Worm (Caenorhabditis elegans): Measurements from ENCODE around the gene wee-1.1.

Gene wee-1.1

DNA sequence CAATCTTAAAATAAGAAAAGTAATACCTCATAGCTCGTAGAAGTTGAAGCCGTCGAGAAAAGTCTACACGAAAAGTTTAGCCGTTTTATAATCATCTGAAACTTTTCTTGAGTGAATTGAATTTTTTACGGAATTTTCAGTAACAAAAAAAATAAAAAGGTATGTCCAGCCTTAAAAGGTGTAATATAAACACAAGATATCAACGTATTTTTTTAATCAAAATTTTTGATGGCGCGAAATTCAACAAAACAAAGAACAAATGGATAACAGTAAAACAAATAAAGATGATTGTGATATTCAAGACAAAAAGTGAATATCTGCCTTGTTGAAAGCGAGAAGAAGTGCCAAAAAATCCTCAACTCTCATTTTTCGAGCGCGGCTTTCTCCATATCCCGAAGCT, 6.3 kb upstream of the wee-1.1 start, which contains the start of gene eral-1:
Gene eral-1 (minus strand): TSS at position 101 of the 400 bp plus-strand sequence.
- TF ChIP-seq elt-1 (tag; optimal IDR thresholded peaks at IDR 0.05) (no peak), ztf-11 (tag; optimal IDR thresholded peaks at IDR 0.05) (no peak), lin-39 (tag; optimal IDR thresholded peaks at IDR 0.05) (no peak), nhr-21 (tag; optimal IDR thresholded peaks at IDR 0.05) (no peak), sma-9 (GFP tag; optimal IDR thresholded peaks at IDR 0.05) (no peak), sma-9 (tag; optimal IDR thresholded peaks at IDR 0.05) (no peak), mbf-1 (tag; optimal IDR thresholded peaks at IDR 0.05) (no peak), sem-4 (tag; optimal IDR thresholded peaks at IDR 0.05) (no peak), nhr-6 (tag; optimal IDR thresholded peaks at IDR 0.05) (no peak), ama-1 (optimal IDR thresholded peaks at IDR 0.05) (no peak), peb-1 (tag; optimal IDR thresholded peaks at IDR 0.05) (no peak), nhr-237 (tag; optimal IDR thresholded peaks at IDR 0.05) (no peak), nhr-12 (tag; optimal IDR thresholded peaks at IDR 0.05) (no peak)

ce11 chrII:9586734-9587209, 3.4 kb upstream of the wee-1.1 start, which contains the start of gene ugt-58:
ugt-58 (minus strand) TSS chrII:9586784.
- no peak for TF ChIP-seq ZK546.5 (tag; optimal IDR thresholded peaks at IDR 0.05)
- peak; percentile 50 for TF ChIP-seq sma-3 (GFP tag; optimal IDR thresholded peaks at IDR 0.05)
- TF ChIP-seq blmp-1 (tag; optimal IDR thresholded peaks at IDR 0.05; ENCODE audit: insufficient read depth): peak; percentile 25
- TF ChIP-seq nhr-6 (tag; optimal IDR thresholded peaks at IDR 0.05): no peak
- no peak for TF ChIP-seq crh-2 (tag; optimal IDR thresholded peaks at IDR 0.05)
- no peak for TF ChIP-seq Y55F3AM.14 (GFP tag; optimal IDR thresholded peaks at IDR 0.05)
- TF ChIP-seq sem-4 (tag; optimal IDR thresholded peaks at IDR 0.05): no peak
- peak; percentile 65 for TF ChIP-seq sma-9 (GFP tag; optimal IDR thresholded peaks at IDR 0.05)
- TF ChIP-seq sma-9 (tag; optimal IDR thresholded peaks at IDR 0.05): no peak
- peak; percentile 37 for TF ChIP-seq fos-1 (tag; optimal IDR thresholded peaks at IDR 0.05)
- TF ChIP-seq nhr-77 (tag; optimal IDR thresholded peaks at IDR 0.05): no peak
- TF ChIP-seq gmeb-1 (tag; optimal IDR thresholded peaks at IDR 0.05): peak; percentile 36
- no peak for TF ChIP-seq ceh-82 (tag; optimal IDR thresholded peaks at IDR 0.05)
- no peak for TF ChIP-seq lsy-2 (tag; optimal IDR thresholded peaks at IDR 0.05)
- TF ChIP-seq nhr-21 (tag; optimal IDR thresholded peaks at IDR 0.05): peak; percentile 9
- no peak for TF ChIP-seq unc-55 (GFP tag; optimal IDR thresholded peaks at IDR 0.05)
- peak; percentile 64 for TF ChIP-seq nhr-25 (tag; optimal IDR thresholded peaks at IDR 0.05)
- no peak for TF ChIP-seq mbf-1 (tag; optimal IDR thresholded peaks at IDR 0.05)

DNA sequence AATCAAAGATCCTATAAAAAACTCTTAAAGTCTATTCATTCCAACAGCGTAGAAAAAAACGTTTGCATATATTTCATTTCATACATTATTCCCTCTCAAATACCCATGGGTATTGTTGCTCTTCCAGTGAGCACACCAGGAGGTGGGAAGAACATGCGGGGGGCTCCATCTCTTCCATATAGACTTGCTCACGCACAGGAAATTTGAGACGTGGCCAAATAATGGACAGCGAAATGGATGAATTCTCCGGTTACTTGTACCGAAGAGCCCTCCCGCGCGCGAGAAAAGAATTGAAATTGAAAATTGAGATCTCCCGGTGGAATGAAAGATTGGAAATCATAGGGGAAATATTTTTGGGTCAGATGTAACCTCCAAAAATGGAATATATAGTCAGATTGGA, 5.7 kb downstream of the wee-1.1 start:
- TF ChIP-seq F13H6.1 (tag; optimal IDR thresholded peaks at IDR 0.05): peak; percentile 6
- no peak for TF ChIP-seq Y55F3AM.14 (GFP tag; optimal IDR thresholded peaks at IDR 0.05)

- TF ChIP-seq mab-5 (tag; optimal IDR thresholded peaks at IDR 0.05) (peak; percentile 74), dmd-4 (tag; optimal IDR thresholded peaks at IDR 0.05) (no peak), crh-2 (tag; optimal IDR thresholded peaks at IDR 0.05) (peak; percentile 14), lin-11 (tag; optimal IDR thresholded peaks at IDR 0.05) (no peak), sma-9 (GFP tag; optimal IDR thresholded peaks at IDR 0.05) (no peak), sma-9 (tag; optimal IDR thresholded peaks at IDR 0.05) (no peak), unc-55 (GFP tag; optimal IDR thresholded peaks at IDR 0.05) (no peak)
Measured at ce11 chrII:9576707-9577106, 6.7 kb downstream of the wee-1.1 start.

DNA sequence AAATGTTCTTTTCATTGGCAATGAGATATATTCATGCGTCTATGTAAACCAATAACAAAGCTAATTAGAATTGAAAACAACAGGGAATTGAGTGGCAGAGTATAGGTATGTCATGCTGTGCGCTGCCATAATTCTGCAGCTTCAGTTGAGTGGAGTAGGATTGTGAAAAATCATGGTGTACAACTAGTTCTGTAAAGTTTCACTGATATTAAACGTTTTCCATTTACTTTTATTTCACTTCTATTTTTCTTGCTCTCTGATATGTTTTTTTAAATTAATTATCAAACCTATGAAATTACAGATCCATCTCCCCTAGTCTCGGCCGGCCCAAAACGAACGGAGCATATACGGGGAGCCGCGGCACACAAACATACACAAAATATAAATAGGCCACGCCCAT, 7.7 kb downstream of the wee-1.1 start, which contains the start of gene exc-7:
Gene exc-7 (plus strand): TSS at position 301 of the 400 bp plus-strand sequence.
- TF ChIP-seq mdl-1 (tag; optimal IDR thresholded peaks at IDR 0.05): no peak
- no peak for TF ChIP-seq lin-13 (GFP tag; optimal IDR thresholded peaks at IDR 0.05)
- no peak for TF ChIP-seq skn-1 (tag; optimal IDR thresholded peaks at IDR 0.05)
- TF ChIP-seq sem-4 (tag; optimal IDR thresholded peaks at IDR 0.05): no peak
- no peak for TF ChIP-seq ztf-4 (tag; optimal IDR thresholded peaks at IDR 0.05)
- no peak for TF ChIP-seq ztf-11 (tag; optimal IDR thresholded peaks at IDR 0.05)
- TF ChIP-seq mab-5 (tag; optimal IDR thresholded peaks at IDR 0.05): no peak
- TF ChIP-seq nhr-21 (tag; optimal IDR thresholded peaks at IDR 0.05): no peak
- TF ChIP-seq nhr-10 (tag; optimal IDR thresholded peaks at IDR 0.05): no peak
- no peak for TF ChIP-seq aly-2 (tag; optimal IDR thresholded peaks at IDR 0.05)
- TF ChIP-seq mbf-1 (tag; optimal IDR thresholded peaks at IDR 0.05): no peak
- TF ChIP-seq sma-3 (GFP tag; optimal IDR thresholded peaks at IDR 0.05): no peak
- no peak for TF ChIP-seq nhr-23 (tag; optimal IDR thresholded peaks at IDR 0.05)
- no peak for TF ChIP-seq ztf-1 (GFP tag; conservative IDR thresholded peaks at IDR 0.05)
- TF ChIP-seq unc-55 (GFP tag; optimal IDR thresholded peaks at IDR 0.05): no peak
- no peak for TF ChIP-seq nhr-77 (tag; optimal IDR thresholded peaks at IDR 0.05)
- no peak for TF ChIP-seq nhr-237 (tag; optimal IDR thresholded peaks at IDR 0.05)
- TF ChIP-seq fos-1 (tag; optimal IDR thresholded peaks at IDR 0.05): no peak
- TF ChIP-seq nhr-25 (tag; optimal IDR thresholded peaks at IDR 0.05): no peak

Measured in whole organism, L2 larva.